Worm (Caenorhabditis elegans) whole organism, dauer: ENCODE measurements around the gene fbxl-1.

ENCODE experiments used
- unc-62 ChIP-seq: sonication (generic microtip); optimal IDR thresholded peaks from 2 replicates; lab custom pipeline; 2017; ENCODE audit warnings: missing biosample characterization, missing genetic modification reagents, missing genetic modification characterization

The fbxl-1 gene

DNA sequence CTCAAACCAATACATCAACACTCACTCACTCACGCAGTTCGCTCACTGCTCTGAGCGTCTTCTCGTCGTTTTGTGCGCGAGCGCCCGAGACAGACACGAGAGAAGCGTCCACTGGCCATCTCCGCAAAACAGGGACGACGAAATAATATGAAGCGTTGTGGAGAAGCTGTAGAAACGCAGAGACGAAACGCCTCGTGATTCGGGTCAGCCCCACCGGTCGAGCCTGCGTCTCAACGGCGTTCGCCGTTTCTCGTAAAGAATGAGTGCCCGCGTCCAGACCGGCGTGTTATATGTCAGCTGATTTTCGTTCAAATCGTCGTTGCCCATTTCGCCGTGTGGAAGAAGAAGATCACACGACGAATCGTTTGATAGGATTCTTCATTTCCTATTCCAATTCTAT lies at the start of gene fbxl-1:
Gene fbxl-1 (plus strand): TSS at position 320 of the 400 bp plus-strand sequence.
- TF ChIP-seq unc-62 (GFP tag; lab: Kevin White, UChicago) = no peak

DNA sequence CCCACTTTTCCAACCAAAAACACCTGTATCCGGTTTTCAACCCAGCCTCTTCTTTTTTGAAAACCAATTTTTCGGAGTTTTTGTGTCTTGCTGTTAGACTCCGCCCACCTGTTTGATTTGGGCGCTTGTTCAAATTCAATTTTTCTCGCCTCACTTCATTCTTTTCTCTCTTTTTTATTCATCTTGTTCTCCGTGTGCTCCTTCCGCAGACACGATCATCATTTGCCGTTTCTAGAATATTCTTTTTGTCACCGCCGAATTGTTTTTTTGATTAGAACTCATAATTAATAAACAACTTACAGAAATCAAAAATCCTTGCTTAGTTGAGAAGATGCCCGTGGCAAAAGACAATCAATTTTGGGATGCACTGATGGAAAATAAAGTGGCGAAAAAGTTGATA lies 48.7 kb upstream of the fbxl-1 start, which contains the start of gene C50C3.5:
Gene C50C3.5 (plus strand): TSS at position 301 of the 400 bp plus-strand sequence.
- no peak for TF ChIP-seq unc-62 (GFP tag; lab: Kevin White, UChicago)

DNA sequence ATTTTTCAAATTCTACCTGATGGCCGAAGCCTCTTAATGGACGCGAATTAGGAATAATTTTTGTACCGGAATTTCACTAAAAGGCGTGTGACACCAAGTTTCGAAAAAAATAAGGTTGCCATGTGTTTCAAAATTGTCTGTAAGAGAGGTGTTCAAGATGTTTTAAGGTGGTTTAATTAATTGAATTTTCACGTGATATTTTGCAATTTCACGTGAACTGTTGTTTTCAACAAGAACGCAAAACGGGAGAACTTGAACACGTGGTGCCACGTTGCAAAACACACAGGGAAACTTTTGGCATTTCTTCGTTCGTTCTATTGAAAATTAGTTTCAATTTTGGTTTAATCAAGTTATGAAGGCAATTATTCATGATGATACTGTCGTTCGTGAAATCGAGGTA lies 46.0 kb upstream of the fbxl-1 start, which contains the start of gene spc-2:
Gene spc-2 (plus strand): TSS at position 301 of the 400 bp plus-strand sequence.
- TF ChIP-seq unc-62 (GFP tag; lab: Kevin White, UChicago) = no peak

DNA sequence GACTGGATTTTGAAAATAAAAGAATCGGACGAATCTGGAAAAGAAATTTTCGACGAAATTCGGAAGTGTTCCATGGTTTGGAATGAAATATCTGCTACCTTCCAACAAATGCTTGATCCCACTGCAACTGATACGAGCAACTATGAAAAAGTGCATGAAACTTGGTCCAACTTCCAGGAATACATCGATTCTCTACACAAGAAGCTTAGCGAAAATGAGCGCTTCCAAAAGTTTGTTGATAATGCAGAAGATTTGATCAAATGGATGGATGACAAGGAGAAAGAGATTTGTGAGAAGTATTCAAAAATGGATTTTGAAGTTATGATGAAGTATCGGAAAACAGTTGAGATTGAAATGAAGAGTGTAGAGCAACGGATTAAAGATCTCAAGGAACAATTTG lies 45.1 kb upstream of the fbxl-1 start:
- TF ChIP-seq unc-62 (GFP tag; lab: Kevin White, UChicago) = no peak

DNA sequence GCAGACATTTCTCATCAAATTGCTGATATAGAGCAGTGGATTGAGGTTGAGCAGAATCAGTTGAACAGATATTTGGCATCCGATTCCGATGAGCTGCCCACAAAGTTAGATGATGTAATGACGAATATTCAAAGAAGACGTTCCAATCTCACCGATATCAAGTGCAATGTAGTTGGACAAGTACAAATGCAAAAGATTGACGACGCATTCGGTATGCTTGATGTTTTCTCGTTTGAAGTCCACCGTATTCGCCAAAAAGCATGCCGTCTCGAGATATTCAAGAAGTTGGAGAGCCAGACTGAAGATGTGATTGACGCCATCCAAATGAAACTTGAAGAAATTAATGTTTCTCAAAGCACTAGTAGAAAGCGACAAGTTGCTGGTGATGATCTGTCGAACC lies 42.5 kb upstream of the fbxl-1 start:
- no peak for TF ChIP-seq unc-62 (GFP tag; lab: Kevin White, UChicago)

- no peak for TF ChIP-seq unc-62 (GFP tag; lab: Kevin White, UChicago)
Observed at ce11 chrIII:8190505-8190904, 37.1 kb upstream of the fbxl-1 start, which contains the start of gene C50C3.19. C50C3.19 (plus strand) TSS chrIII:8190805.

DNA sequence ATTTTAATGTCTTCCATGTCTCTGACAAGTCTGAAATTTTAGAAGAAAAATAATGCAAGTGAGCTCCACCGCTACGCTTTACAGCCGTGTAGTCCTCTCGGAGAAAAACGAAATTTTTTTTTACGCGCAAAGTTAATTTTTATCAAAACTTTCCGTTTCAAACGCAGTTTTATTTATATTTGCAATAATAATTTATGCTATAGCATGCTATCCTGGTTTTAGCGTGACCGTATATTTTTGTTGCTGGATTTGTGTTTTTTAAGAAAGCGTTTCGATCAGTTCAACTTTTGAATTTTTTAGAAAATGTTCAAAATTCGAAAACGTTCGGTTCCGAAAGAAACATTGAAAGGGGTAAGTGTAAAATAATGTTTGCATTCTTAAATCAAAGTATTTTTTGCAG lies 35.9 kb upstream of the fbxl-1 start, which contains the start of gene C50C3.1:
Gene C50C3.1 (plus strand): TSS at position 301 of the 400 bp plus-strand sequence.
- no peak for TF ChIP-seq unc-62 (GFP tag; lab: Kevin White, UChicago)

DNA sequence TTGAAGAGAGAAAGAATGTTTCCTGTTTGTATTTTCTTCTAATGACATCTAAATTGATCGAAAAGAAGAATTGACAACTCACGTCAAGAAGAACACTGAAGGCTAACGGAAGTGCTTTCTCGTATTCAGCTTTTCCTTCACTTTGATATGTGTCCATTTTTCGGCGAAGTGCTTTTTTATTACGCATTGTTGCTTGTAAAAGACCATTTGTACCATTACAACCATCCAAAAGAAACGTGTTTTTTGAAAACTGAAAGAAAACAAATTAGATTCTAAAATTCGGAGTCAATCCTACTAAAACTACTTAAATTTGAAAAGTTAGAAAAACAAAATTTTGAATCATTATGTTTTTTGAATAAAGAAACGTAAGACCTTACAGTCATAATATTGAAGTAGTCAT lies 28.6 kb upstream of the fbxl-1 start:
- TF ChIP-seq unc-62 (GFP tag; lab: Kevin White, UChicago) = no peak

DNA sequence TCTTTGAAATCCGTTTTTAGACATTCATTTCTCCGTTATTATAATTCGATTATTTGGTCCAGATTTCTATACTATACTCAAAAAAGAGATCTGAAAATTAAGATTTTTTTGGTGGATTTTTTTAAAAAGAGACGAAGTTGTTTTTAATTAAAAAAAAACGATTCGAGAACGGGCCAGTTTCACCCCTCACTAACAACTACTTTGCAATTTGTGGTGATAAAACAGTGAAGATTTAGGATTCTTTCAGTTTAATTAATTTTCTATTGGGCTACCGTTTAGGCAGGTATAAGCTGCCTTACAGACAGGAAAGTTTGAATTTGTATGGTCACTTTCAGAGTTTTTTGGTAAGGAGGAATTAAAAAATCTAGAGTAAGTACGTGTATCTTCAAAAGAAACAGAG lies 26.5 kb upstream of the fbxl-1 start, which contains the start of gene unc-36:
Gene unc-36 (minus strand): TSS at position 101 of the 400 bp plus-strand sequence.
- no peak for TF ChIP-seq unc-62 (GFP tag; lab: Kevin White, UChicago)

ce11 chrIII:8201760-8202159 lies 25.9 kb upstream of the fbxl-1 start:
- TF ChIP-seq unc-62 (GFP tag; lab: Kevin White, UChicago) = no peak

- no peak for TF ChIP-seq unc-62 (GFP tag; lab: Kevin White, UChicago)
Observed at ce11 chrIII:8202754-8203153, 24.9 kb upstream of the fbxl-1 start, which contains the start of gene snb-5. snb-5 (plus strand) TSS chrIII:8203054.

DNA sequence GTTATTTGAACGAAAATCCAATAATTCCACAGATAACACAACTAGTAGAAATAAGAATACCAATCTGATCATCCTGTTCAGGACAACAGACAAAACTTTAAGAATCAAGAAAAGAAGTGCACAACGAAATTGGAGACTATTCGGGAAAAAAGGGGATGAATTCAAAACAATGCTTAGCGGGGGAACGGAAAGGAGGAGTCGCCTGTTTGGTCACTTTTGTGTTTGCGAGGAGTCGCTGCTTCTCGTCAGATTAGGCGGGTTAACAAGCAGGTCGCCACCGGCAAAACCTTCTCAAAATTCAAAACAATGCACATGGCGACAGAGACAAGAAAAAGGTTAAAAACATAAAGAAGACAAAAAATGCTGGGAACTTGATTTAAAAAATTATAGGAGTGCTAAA lies 17.9 kb upstream of the fbxl-1 start, which contains the start of gene C30A5.10:
Gene C30A5.10 (minus strand): TSS at position 101 of the 400 bp plus-strand sequence.
- TF ChIP-seq unc-62 (GFP tag; lab: Kevin White, UChicago) = no peak

DNA sequence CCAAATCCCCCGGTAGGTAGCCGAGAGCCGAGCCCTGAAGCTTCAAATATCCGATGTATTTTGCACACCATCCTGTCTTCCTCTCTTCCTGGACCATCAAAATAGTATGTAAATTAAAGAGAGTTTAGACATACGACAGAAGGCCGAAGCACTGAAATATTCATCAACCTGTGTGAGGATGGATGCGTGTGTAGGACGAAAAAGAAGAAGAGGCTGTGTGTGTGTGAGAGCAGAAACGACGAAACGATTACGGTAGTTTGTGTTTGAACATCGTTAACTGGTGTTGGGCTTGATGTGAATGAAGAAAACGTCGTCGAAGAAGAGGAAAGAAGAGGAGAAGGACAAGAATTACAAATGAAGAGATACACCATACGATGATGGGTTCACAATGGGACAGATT lies 16.1 kb upstream of the fbxl-1 start:
- no peak for TF ChIP-seq unc-62 (GFP tag; lab: Kevin White, UChicago)

ce11 chrIII:8216224-8216623 lies 11.4 kb upstream of the fbxl-1 start, which contains the start of gene unc-86:
unc-86 (minus strand) TSS chrIII:8216336.
- TF ChIP-seq unc-62 (GFP tag; lab: Kevin White, UChicago) = no peak

DNA sequence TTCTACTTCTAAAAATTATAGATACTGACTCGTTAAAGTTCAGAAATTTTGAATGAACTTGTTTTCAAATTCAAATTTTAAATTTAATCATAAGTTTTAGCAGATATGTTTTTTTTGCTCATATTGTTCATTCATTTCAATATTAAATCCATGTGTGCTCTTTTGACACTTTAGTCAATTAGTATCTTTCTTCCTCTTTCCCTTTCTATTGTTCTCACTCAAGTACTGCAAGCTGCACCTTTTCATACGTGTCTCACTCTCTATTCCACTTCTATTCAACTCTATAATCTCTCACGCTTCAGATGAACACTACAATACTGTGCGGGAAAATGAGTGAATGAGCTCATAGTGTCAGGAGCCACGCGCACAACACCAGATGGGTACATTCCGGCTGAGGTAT lies 9.7 kb upstream of the fbxl-1 start, which contains the start of gene C30A5.16:
Gene C30A5.16 (plus strand): TSS at position 301 of the 400 bp plus-strand sequence.
- TF ChIP-seq unc-62 (GFP tag; lab: Kevin White, UChicago) = no peak

ce11 chrIII:8220081-8220480 lies 7.5 kb upstream of the fbxl-1 start:
- TF ChIP-seq unc-62 (GFP tag; lab: Kevin White, UChicago) = no peak

- no peak for TF ChIP-seq unc-62 (GFP tag; lab: Kevin White, UChicago)
Observed at ce11 chrIII:8224769-8225168, 2.9 kb upstream of the fbxl-1 start, which contains the start of gene mob-4. mob-4 (plus strand) TSS chrIII:8225097.
